Worm (Caenorhabditis elegans) whole organism, young adult: ENCODE measurements around the gene mrps-10.

Experiments used
- D2030.7 ChIP-seq: fragments of 200-800 bp; sonication (Bioruptor generic); IDR thresholded peaks from 2 replicates; pipeline ENCODE4 v1.3.6; 2022; ENCODE audit warnings: missing genetic modification reagents, missing genetic modification characterization, missing compliant biosample characterization
- F33H1.4 ChIP-seq: fragments of 200-800 bp; sonication (Bioruptor generic); IDR thresholded peaks from 2 replicates; pipeline ENCODE4 v1.3.6; 2022; ENCODE audit warnings: missing genetic modification reagents, missing genetic modification characterization, missing compliant biosample characterization
- F37B4.10 ChIP-seq: fragments of 200-800 bp; sonication (Bioruptor generic); IDR thresholded peaks from 2 replicates; pipeline ENCODE4 v1.3.6; 2022; ENCODE audit warnings: missing genetic modification characterization, missing compliant biosample characterization
- F39B2.1 ChIP-seq: fragments of 200-800 bp; sonication (Bioruptor generic); IDR thresholded peaks from 2 replicates; pipeline ENCODE4 v1.3.6; 2022; ENCODE audit warnings: missing genetic modification reagents, missing genetic modification characterization, missing compliant biosample characterization
- F49E8.2 ChIP-seq: sonication (generic microtip); optimal IDR thresholded peaks from 3 replicates; lab custom pipeline; 2017; ENCODE audit warnings: missing genetic modification characterization, mild to moderate bottlenecking, missing compliant biosample characterization, antibody characterized with exemption, moderate library complexity; ENCODE audit not compliant: insufficient read depth
- F55B11.4 ChIP-seq: sonication (generic microtip); optimal IDR thresholded peaks from 2 replicates; lab custom pipeline; 2016; ENCODE audit warnings: missing compliant biosample characterization, missing genetic modification characterization, borderline replicate concordance; ENCODE audit not compliant: insufficient read depth
- F57A8.1 ChIP-seq: fragments of 200-800 bp; sonication (Bioruptor generic); optimal IDR thresholded peaks from 2 replicates; lab custom pipeline; 2018; ENCODE audit warnings: mild to moderate bottlenecking, missing genetic modification characterization, moderate library complexity, missing compliant biosample characterization
- K11D2.4 ChIP-seq: fragments of 200-800 bp; sonication (Bioruptor generic); IDR thresholded peaks from 2 replicates; pipeline ENCODE4 v1.3.6; 2022; ENCODE audit warnings: missing genetic modification reagents, missing genetic modification characterization, missing compliant biosample characterization
- Y53G8AR.9 ChIP-seq: fragments of 200-800 bp; sonication (Bioruptor generic); conservative IDR thresholded peaks from 2 replicates; pipeline ENCODE4 v1.3.6; 2022; ENCODE audit warnings: missing genetic modification reagents, missing genetic modification characterization, missing compliant biosample characterization
- ama-1 ChIP-seq, 3 experiments: fragments of 150-350 bp in 1 of 3; sonication (generic microtip) in 2 of 3; optimal IDR thresholded peaks; 2 replicates each; lab custom pipeline; 2014 to 2018; ENCODE audit warnings: missing biosample characterization in 2 of 3, missing genetic modification characterization in 2 of 3, missing genetic modification reagents in 2 of 3
- aptf-3 ChIP-seq: fragments of 200-800 bp; sonication (Bioruptor generic); IDR thresholded peaks from 2 replicates; pipeline ENCODE4 v1.3.6; 2022; ENCODE audit warnings: missing genetic modification characterization, missing compliant biosample characterization
- atf-7 ChIP-seq: sonication (generic microtip); optimal IDR thresholded peaks from 2 replicates; lab custom pipeline; 2017; ENCODE audit warnings: mild to moderate bottlenecking, missing genetic modification characterization, missing compliant biosample characterization
- athp-1 ChIP-seq: sonication (generic microtip); optimal IDR thresholded peaks from 2 replicates; lab custom pipeline; 2017; ENCODE audit warnings: mild to moderate bottlenecking, missing genetic modification characterization, missing compliant biosample characterization
- cebp-2 ChIP-seq: fragments of 200-800 bp; sonication (Bioruptor generic); IDR thresholded peaks from 2 replicates; pipeline ENCODE4 v1.3.6; 2022; ENCODE audit warnings: missing genetic modification characterization, missing compliant biosample characterization
- ceh-40 ChIP-seq: fragments of 200-800 bp; sonication (Bioruptor generic); IDR thresholded peaks from 2 replicates; pipeline ENCODE4 v1.3.6; 2022; ENCODE audit warnings: missing genetic modification characterization, missing compliant biosample characterization
- dox-1 ChIP-seq: fragments of 200-800 bp; sonication (Bioruptor generic); IDR thresholded peaks from 2 replicates; pipeline ENCODE4 v1.3.6; 2022; ENCODE audit warnings: missing genetic modification reagents, missing genetic modification characterization, missing compliant biosample characterization
- dpff-1 ChIP-seq: sonication (generic microtip); optimal IDR thresholded peaks from 2 replicates; lab custom pipeline; 2017; ENCODE audit warnings: mild to moderate bottlenecking, missing genetic modification characterization, missing compliant biosample characterization
- egrh-3 ChIP-seq: fragments of 200-800 bp; sonication (Bioruptor generic); IDR thresholded peaks from 2 replicates; pipeline ENCODE4 v1.3.6; 2022; ENCODE audit warnings: missing genetic modification reagents, missing genetic modification characterization, missing compliant biosample characterization
- ets-4 ChIP-seq: fragments of 200-800 bp; sonication (Bioruptor generic); optimal IDR thresholded peaks from 2 replicates; lab custom pipeline; 2018; ENCODE audit warnings: mild to moderate bottlenecking, missing genetic modification characterization, missing compliant biosample characterization
- gei-17 ChIP-seq: fragments of 200-800 bp; sonication (Bioruptor generic); optimal IDR thresholded peaks from 2 replicates; lab custom pipeline; 2018; ENCODE audit warnings: mild to moderate bottlenecking, missing genetic modification characterization, missing compliant biosample characterization
- hrde-1 ChIP-seq: sonication (generic microtip); optimal IDR thresholded peaks from 2 replicates; lab custom pipeline; 2016; ENCODE audit warnings: missing genetic modification characterization, mild to moderate bottlenecking, missing compliant biosample characterization, moderate library complexity, missing genotype, missing genetic modification reagents, borderline replicate concordance
- lag-1 ChIP-seq: fragments of 200-800 bp; sonication (Bioruptor generic); IDR thresholded peaks from 2 replicates; pipeline ENCODE4 v1.3.6; 2022; ENCODE audit warnings: missing genetic modification reagents, missing genetic modification characterization, missing compliant biosample characterization
- let-607 ChIP-seq, 2 experiments: fragments of 200-800 bp in 1 of 2; sonication (Bioruptor generic) in 1 of 2; sonication (generic microtip) in 1 of 2; optimal IDR thresholded peaks; 2 replicates each; lab custom pipeline; 2016 to 2018; ENCODE audit warnings: mild to moderate bottlenecking in 2 of 2, missing compliant biosample characterization in 2 of 2, missing genetic modification characterization in 2 of 2, moderate library complexity in 2 of 2, missing genotype in 1 of 2
- lin-26 ChIP-seq: fragments of 200-800 bp; sonication (Bioruptor generic); IDR thresholded peaks from 2 replicates; pipeline ENCODE4 v1.3.6; 2022; ENCODE audit warnings: missing genetic modification reagents, missing genetic modification characterization, missing compliant biosample characterization
- lin-40 ChIP-seq: sonication (generic microtip); optimal IDR thresholded peaks from 2 replicates; lab custom pipeline; 2016; ENCODE audit warnings: missing genetic modification characterization, mild to moderate bottlenecking, missing compliant biosample characterization, missing genotype, missing genetic modification reagents
- madf-6 ChIP-seq: fragments of 200-800 bp; sonication (Bioruptor generic); IDR thresholded peaks from 2 replicates; pipeline ENCODE4 v1.3.6; 2022; ENCODE audit warnings: missing genetic modification reagents, missing genetic modification characterization, missing compliant biosample characterization
- madf-8 ChIP-seq: fragments of 200-800 bp; sonication (Bioruptor generic); conservative IDR thresholded peaks from 2 replicates; pipeline ENCODE4 v1.3.6; 2022; ENCODE audit warnings: missing genetic modification reagents, missing genetic modification characterization, missing compliant biosample characterization
- mcd-1 ChIP-seq: fragments of 200-800 bp; sonication (Bioruptor generic); IDR thresholded peaks from 2 replicates; pipeline ENCODE4 v1.3.6; 2022; ENCODE audit warnings: missing genetic modification reagents, missing genetic modification characterization, missing compliant biosample characterization
- mxl-1 ChIP-seq: sonication (generic microtip); optimal IDR thresholded peaks from 2 replicates; lab custom pipeline; 2016; ENCODE audit warnings: missing genetic modification characterization, missing compliant biosample characterization
- nfya-2 ChIP-seq: fragments of 200-800 bp; sonication (Bioruptor generic); IDR thresholded peaks from 2 replicates; pipeline ENCODE4 v1.3.6; 2022; ENCODE audit warnings: missing genetic modification reagents, missing genetic modification characterization, missing compliant biosample characterization
- nhr-120 ChIP-seq: fragments of 200-800 bp; sonication (Bioruptor generic); IDR thresholded peaks from 2 replicates; pipeline ENCODE4 v1.3.6; 2022; ENCODE audit warnings: missing genetic modification characterization, missing compliant biosample characterization
- nhr-80 ChIP-seq: sonication (generic microtip); optimal IDR thresholded peaks from 2 replicates; lab custom pipeline; 2016; ENCODE audit warnings: missing genetic modification characterization, missing compliant biosample characterization
- pbrm-1 ChIP-seq: fragments of 200-800 bp; sonication (Bioruptor generic); IDR thresholded peaks from 2 replicates; pipeline ENCODE4 v1.3.6; 2022; ENCODE audit warnings: missing genetic modification reagents, missing genetic modification characterization, missing compliant biosample characterization
- pha-4 ChIP-seq: fragments of 150-350 bp; sonication (generic microtip); optimal IDR thresholded peaks from 2 replicates; lab custom pipeline; 2014; ENCODE audit warnings: missing biosample characterization, missing genetic modification reagents, missing genetic modification characterization
- repo-1 ChIP-seq: sonication (generic microtip); optimal IDR thresholded peaks from 2 replicates; lab custom pipeline; 2017; ENCODE audit warnings: mild to moderate bottlenecking, missing genetic modification characterization, missing compliant biosample characterization
- tlf-1 ChIP-seq: fragments of 200-800 bp; sonication (Bioruptor generic); optimal IDR thresholded peaks from 2 replicates; lab custom pipeline; 2018; ENCODE audit warnings: mild to moderate bottlenecking, missing genetic modification characterization, missing compliant biosample characterization
- zfh-2 ChIP-seq: fragments of 200-800 bp; sonication (Bioruptor generic); conservative IDR thresholded peaks from 2 replicates; pipeline ENCODE4 v1.3.6; 2022; ENCODE audit warnings: missing genetic modification reagents, missing genetic modification characterization, missing compliant biosample characterization
- ztf-6 ChIP-seq: fragments of 200-800 bp; sonication (Bioruptor generic); IDR thresholded peaks from 2 replicates; pipeline ENCODE4 v1.3.6; 2022; ENCODE audit warnings: missing genetic modification reagents, missing genetic modification characterization, missing compliant biosample characterization

mrps-10 gene

ce11 chrIII:12951362-12952228 lies 25.2 kb downstream of the mrps-10 start, which contains the start of gene Y39E4A.1:
TSS of gene Y39E4A.1 (plus strand) at chrIII:12951412.
- TF ChIP-seq athp-1 (tag; lab: Kevin White, UChicago) (no peak), dpff-1 (tag; lab: Kevin White, UChicago) (no peak), tlf-1 (GFP tag; lab: Kevin White, UChicago) (no peak), F57A8.1 (GFP tag; lab: Kevin White, UChicago) (no peak), ets-4 (no peak), F55B11.4 (tag; lab: Kevin White, UChicago) (no peak), K11D2.4 (GFP tag; lab: Robert Waterston, UW) (no peak), mcd-1 (no peak), F39B2.1 (GFP tag; lab: Robert Waterston, UW) (no peak), F37B4.10 (GFP tag; lab: Robert Waterston, UW) (0 out of 2 replicates have a peak, but pooled peaks have one; percentile 37), aptf-3 (GFP tag; lab: Robert Waterston, UW) (no peak), egrh-3 (peak; percentile 49; the same call in 1 of the 2 replicates), gei-17 (GFP tag; lab: Kevin White, UChicago) (no peak), ztf-6 (GFP tag; lab: Robert Waterston, UW) (no peak), D2030.7 (GFP tag; lab: Robert Waterston, UW) (no peak), pbrm-1 (GFP tag; lab: Robert Waterston, UW) (no peak), madf-8 (no peak), zfh-2 (GFP tag; lab: Robert Waterston, UW) (peak; percentile 83), lin-26 (no peak), Y53G8AR.9 (GFP tag; lab: Robert Waterston, UW) (no peak), cebp-2 (0 out of 2 replicates have a peak, but pooled peaks have one; percentile 30)

- TF ChIP-seq F49E8.2 (tag; lab: Kevin White, UChicago): no peak
- no peak for TF ChIP-seq ama-1 (optimal IDR thresholded peaks at IDR 0.05; lab: Kevin White, UChicago)
- TF ChIP-seq ama-1 (GFP tag; optimal IDR thresholded peaks at IDR 0.05; lab: Kevin White, UChicago): no peak
- no peak for TF ChIP-seq pha-4 (tag; lab: Kevin White, UChicago)
- TF ChIP-seq pbrm-1 (GFP tag; lab: Robert Waterston, UW): no peak
- no peak for TF ChIP-seq nhr-120 (GFP tag; lab: Robert Waterston, UW)
Measured at ce11 chrIII:12952615-12953014, 26.3 kb downstream of the mrps-10 start.

- TF ChIP-seq nhr-80 (tag; lab: Kevin White, UChicago) (peak; percentile 80), atf-7 (tag; lab: Kevin White, UChicago) (no peak), nfya-2 (GFP tag; lab: Robert Waterston, UW) (no peak), madf-8 (no peak), mxl-1 (tag; lab: Kevin White, UChicago) (no peak), F39B2.1 (GFP tag; lab: Robert Waterston, UW) (no peak), madf-6 (GFP tag; lab: Robert Waterston, UW) (no peak), hrde-1 (tag; lab: Kevin White, UChicago) (no peak), zfh-2 (GFP tag; lab: Robert Waterston, UW) (no peak), dox-1 (GFP tag; lab: Robert Waterston, UW) (peak; percentile 29; the same call in 1 of the 2 replicates), F33H1.4 (no peak), lag-1 (GFP tag; lab: Robert Waterston, UW) (no peak), ceh-40 (no peak), let-607 (tag; optimal IDR thresholded peaks at IDR 0.05; lab: Kevin White, UChicago) (no peak), repo-1 (tag; lab: Kevin White, UChicago) (no peak), lin-40 (tag; lab: Kevin White, UChicago) (no peak)
Measured at ce11 chrIII:12959286-12959685, 32.9 kb downstream of the mrps-10 start.
